Fruit fly (Drosophila melanogaster) whole organism, embryonic: ENCODE data around the gene Rad17.

Experiments
- Aef1 ChIP-seq: fragments of 200-800 bp; sonication (Bioruptor generic); IDR thresholded peaks from 3 replicates; pipeline ENCODE4 v1.3.6; 2022; ENCODE audit warnings: missing biosample characterization, missing genetic modification characterization
- BEAF-32 ChIP-seq: fragments of 200-800 bp; sonication (Bioruptor generic); optimal IDR thresholded peaks from 3 replicates; lab custom pipeline; 2017; ENCODE audit warnings: missing biosample characterization, missing genetic modification characterization, mild to moderate bottlenecking, moderate library complexity, missing genetic modification reagents
- CG10366 ChIP-seq: fragments of 200-800 bp; sonication (Bioruptor generic); IDR thresholded peaks from 2 replicates; pipeline ENCODE4 v1.3.6; 2022; ENCODE audit warnings: missing biosample characterization, missing genetic modification characterization
- CG10431 ChIP-seq: fragments of 200-800 bp; sonication (Bioruptor generic); optimal IDR thresholded peaks from 3 replicates; lab custom pipeline; 2018; ENCODE audit warnings: missing biosample characterization, mild to moderate bottlenecking, missing genetic modification characterization
- CG12219 ChIP-seq: fragments of 200-800 bp; sonication (Bioruptor generic); optimal IDR thresholded peaks from 3 replicates; lab custom pipeline; 2018; ENCODE audit warnings: missing biosample characterization, mild to moderate bottlenecking, missing genetic modification characterization
- CG15269 ChIP-seq: fragments of 200-800 bp; sonication (Bioruptor generic); optimal IDR thresholded peaks from 2 replicates; lab custom pipeline; 2018; ENCODE audit warnings: missing biosample characterization, mild to moderate bottlenecking, missing genetic modification characterization, moderate library complexity
- CG1529 ChIP-seq: fragments of 200-800 bp; sonication (Bioruptor generic); optimal IDR thresholded peaks from 3 replicates; lab custom pipeline; 2018; ENCODE audit warnings: missing biosample characterization, missing genetic modification characterization
- CG15479 ChIP-seq: fragments of 200-800 bp; sonication (Bioruptor generic); optimal IDR thresholded peaks from 3 replicates; lab custom pipeline; 2019; ENCODE audit warnings: missing biosample characterization, mild to moderate bottlenecking, missing genetic modification characterization, moderate library complexity
- CG17328 ChIP-seq: fragments of 200-800 bp; sonication (Bioruptor generic); IDR thresholded peaks from 2 replicates; pipeline ENCODE4 v1.3.6; 2022; ENCODE audit warnings: missing biosample characterization, missing genetic modification characterization
- CG18262 ChIP-seq: fragments of 200-800 bp; optimal IDR thresholded peaks from 3 replicates; lab custom pipeline; 2019; ENCODE audit warnings: missing biosample characterization, mild to moderate bottlenecking, missing genetic modification characterization, moderate library complexity
- CG18599 ChIP-seq: fragments of 200-800 bp; sonication (Bioruptor generic); optimal IDR thresholded peaks from 3 replicates; lab custom pipeline; 2017; ENCODE audit warnings: missing biosample characterization, missing genetic modification characterization, mild to moderate bottlenecking, moderate library complexity, missing genetic modification reagents
- CG2120 ChIP-seq: fragments of 200-800 bp; sonication (Bioruptor generic); optimal IDR thresholded peaks from 3 replicates; lab custom pipeline; 2016; ENCODE audit warnings: missing biosample characterization, missing genetic modification characterization
- CG2875 ChIP-seq: fragments of 200-800 bp; sonication (Bioruptor generic); optimal IDR thresholded peaks from 2 replicates; lab custom pipeline; 2017; ENCODE audit warnings: missing biosample characterization, mild to moderate bottlenecking, missing genetic modification characterization, missing genetic modification reagents
- CG4360 ChIP-seq: fragments of 200-800 bp; sonication (Bioruptor generic); IDR thresholded peaks from 2 replicates; pipeline ENCODE4 v1.3.6; 2022; ENCODE audit warnings: missing biosample characterization, missing genetic modification characterization
- CG4730 ChIP-seq: fragments of 200-800 bp; sonication (Bioruptor generic); IDR thresholded peaks from 2 replicates; pipeline ENCODE4 v1.3.6; 2022; ENCODE audit warnings: missing biosample characterization, missing genetic modification characterization
- CG7357 ChIP-seq: fragments of 200-800 bp; sonication (Bioruptor generic); IDR thresholded peaks from 3 replicates; pipeline ENCODE4 v1.3.6; 2022; ENCODE audit warnings: missing biosample characterization, missing genetic modification characterization
- CG8388 ChIP-seq: fragments of 200-800 bp; sonication (Bioruptor generic); optimal IDR thresholded peaks from 2 replicates; lab custom pipeline; 2019; ENCODE audit warnings: missing biosample characterization, mild to moderate bottlenecking, missing genetic modification characterization, moderate library complexity
- CG8944 ChIP-seq: fragments of 200-800 bp; sonication (Bioruptor generic); optimal IDR thresholded peaks from 3 replicates; lab custom pipeline; 2016; ENCODE audit warnings: missing biosample characterization, missing genetic modification characterization
- CG9215 ChIP-seq: fragments of 200-800 bp; sonication (Bioruptor generic); IDR thresholded peaks from 2 replicates; pipeline ENCODE4 v1.3.6; 2022; ENCODE audit warnings: missing biosample characterization, missing genetic modification characterization
- CG9437 ChIP-seq: fragments of 200-800 bp; sonication (Bioruptor generic); optimal IDR thresholded peaks from 2 replicates; lab custom pipeline; 2018; ENCODE audit warnings: missing biosample characterization, mild to moderate bottlenecking, missing genetic modification characterization
- CG9932 ChIP-seq: fragments of 200-800 bp; sonication (Bioruptor generic); IDR thresholded peaks from 2 replicates; pipeline ENCODE4 v1.3.6; 2022; ENCODE audit warnings: missing biosample characterization, missing genetic modification characterization
- Eip74EF ChIP-seq, 2 experiments: fragments of 200-800 bp in 1 of 2; fragments of >200 bp in 1 of 2; sonication (Bioruptor generic) in 1 of 2; optimal IDR thresholded peaks; 2 replicates each; lab custom pipeline; 2017 to 2019; ENCODE audit warnings: missing biosample characterization in 2 of 2, missing genetic modification characterization in 2 of 2, mild to moderate bottlenecking in 1 of 2, moderate library complexity in 1 of 2
- H15 ChIP-seq: fragments of 200-800 bp; sonication (Bioruptor generic); IDR thresholded peaks from 3 replicates; pipeline ENCODE4 v1.3.6; 2022; ENCODE audit warnings: missing biosample characterization, missing genetic modification characterization
- H2.0 ChIP-seq: fragments of 200-800 bp; sonication (Bioruptor generic); IDR thresholded peaks from 2 replicates; pipeline ENCODE4 v1.3.6; 2022; ENCODE audit warnings: missing biosample characterization, missing genetic modification characterization
- HLH3B ChIP-seq: fragments of 200-800 bp; sonication (Bioruptor generic); IDR thresholded peaks from 2 replicates; pipeline ENCODE4 v1.3.6; 2022; ENCODE audit warnings: missing biosample characterization, missing genetic modification characterization
- Hey ChIP-seq: fragments of 200-800 bp; sonication (Bioruptor generic); optimal IDR thresholded peaks from 3 replicates; lab custom pipeline; 2018; ENCODE audit warnings: missing biosample characterization, mild to moderate bottlenecking, missing genetic modification characterization
- MBD-R2 ChIP-seq: fragments of 200-800 bp; sonication (Bioruptor generic); IDR thresholded peaks from 2 replicates; pipeline ENCODE4 v1.3.6; 2022; ENCODE audit warnings: missing biosample characterization, missing genetic modification characterization
- NFAT ChIP-seq: fragments of 200-800 bp; sonication (Bioruptor generic); IDR thresholded peaks from 2 replicates; pipeline ENCODE4 v1.3.6; 2022; ENCODE audit warnings: missing biosample characterization, missing genetic modification characterization
- Neu2 ChIP-seq: fragments of 200-800 bp; sonication (Bioruptor generic); optimal IDR thresholded peaks from 3 replicates; lab custom pipeline; 2016; ENCODE audit warnings: missing biosample characterization, missing genetic modification characterization, borderline replicate concordance
- Nf-YA ChIP-seq: fragments of 200-800 bp; sonication (Bioruptor generic); IDR thresholded peaks from 2 replicates; pipeline ENCODE4 v1.3.6; 2022; ENCODE audit warnings: missing biosample characterization, missing genetic modification characterization
- br ChIP-seq: fragments of >200 bp; optimal IDR thresholded peaks from 2 replicates; lab custom pipeline; 2017
- cg ChIP-seq: fragments of 200-800 bp; sonication (Bioruptor generic); optimal IDR thresholded peaks from 3 replicates; lab custom pipeline; 2019; ENCODE audit warnings: missing biosample characterization, mild to moderate bottlenecking, missing genetic modification characterization, moderate library complexity
- da ChIP-seq: fragments of 200-800 bp; sonication (Bioruptor generic); optimal IDR thresholded peaks from 2 replicates; lab custom pipeline; 2016; ENCODE audit warnings: missing biosample characterization, missing genetic modification characterization
- exex ChIP-seq: fragments of 200-800 bp; sonication (Bioruptor generic); optimal IDR thresholded peaks from 4 replicates; lab custom pipeline; 2018; ENCODE audit warnings: missing biosample characterization, mild to moderate bottlenecking, missing genetic modification characterization, moderate library complexity
- fd64A ChIP-seq: fragments of 200-800 bp; sonication (Bioruptor generic); optimal IDR thresholded peaks from 3 replicates; lab custom pipeline; 2018; ENCODE audit warnings: missing biosample characterization, mild to moderate bottlenecking, missing genetic modification characterization
- gem ChIP-seq: fragments of 200-800 bp; sonication (Bioruptor generic); optimal IDR thresholded peaks from 2 replicates; lab custom pipeline; 2019; ENCODE audit warnings: missing biosample characterization, mild to moderate bottlenecking, missing genetic modification characterization, moderate library complexity
- gsb ChIP-seq: fragments of 200-800 bp; sonication (Bioruptor generic); IDR thresholded peaks from 2 replicates; pipeline ENCODE4 v1.3.6; 2022; ENCODE audit warnings: missing biosample characterization, missing genetic modification characterization
- h ChIP-seq: fragments of >200 bp; optimal IDR thresholded peaks from 2 replicates; lab custom pipeline; 2017
- inv ChIP-seq: fragments of 200-800 bp; sonication (Bioruptor generic); IDR thresholded peaks from 2 replicates; pipeline ENCODE4 v1.3.6; 2022; ENCODE audit warnings: missing biosample characterization, missing genetic modification characterization; ENCODE audit not compliant: partially characterized antibody
- psq ChIP-seq: fragments of 200-800 bp; sonication (Bioruptor generic); optimal IDR thresholded peaks from 2 replicates; lab custom pipeline; 2017; ENCODE audit warnings: missing biosample characterization, missing genetic modification characterization
- pzg ChIP-seq: fragments of 200-800 bp; sonication (Bioruptor generic); optimal IDR thresholded peaks from 3 replicates; lab custom pipeline; 2018; ENCODE audit warnings: missing biosample characterization, mild to moderate bottlenecking, missing genetic modification characterization, moderate library complexity
- schlank ChIP-seq: fragments of 200-800 bp; sonication (Bioruptor generic); optimal IDR thresholded peaks from 2 replicates; lab custom pipeline; 2018; ENCODE audit warnings: missing biosample characterization, mild to moderate bottlenecking, missing genetic modification characterization
- sens ChIP-seq: fragments of 200-800 bp; sonication (Bioruptor generic); peaks from one replicate; lab custom pipeline; 2016; ENCODE audit warnings: missing biosample characterization, missing genetic modification characterization
- slou ChIP-seq: fragments of 200-800 bp; sonication (Bioruptor generic); optimal IDR thresholded peaks from 3 replicates; lab custom pipeline; 2016; ENCODE audit warnings: missing biosample characterization, missing genetic modification characterization
- so ChIP-seq: fragments of 200-800 bp; sonication (Bioruptor generic); IDR thresholded peaks from 3 replicates; pipeline ENCODE4 v1.3.6; 2022; ENCODE audit warnings: missing biosample characterization, missing genetic modification characterization
- ssp ChIP-seq: fragments of 200-800 bp; sonication (Bioruptor generic); IDR thresholded peaks from 2 replicates; pipeline ENCODE4 v1.3.6; 2022; ENCODE audit warnings: missing biosample characterization, missing genetic modification characterization
- tio ChIP-seq: fragments of 200-800 bp; sonication (Bioruptor generic); optimal IDR thresholded peaks from 2 replicates; lab custom pipeline; 2017; ENCODE audit warnings: missing biosample characterization, missing genetic modification characterization, inconsistent platforms
- twi ChIP-seq: fragments of 200-800 bp; optimal IDR thresholded peaks from 2 replicates; lab custom pipeline; 2019; ENCODE audit warnings: missing biosample characterization, mild to moderate bottlenecking, missing genetic modification characterization, moderate library complexity
- vfl ChIP-seq: fragments of 200-800 bp; sonication (Bioruptor generic); optimal IDR thresholded peaks from 2 replicates; lab custom pipeline; 2016; ENCODE audit warnings: missing biosample characterization, missing genetic modification characterization
- vvl ChIP-seq: fragments of 200-800 bp; sonication (Bioruptor generic); IDR thresholded peaks from 2 replicates; pipeline ENCODE4 v1.3.6; 2022; ENCODE audit warnings: missing biosample characterization, missing genetic modification characterization
- zen2 ChIP-seq: fragments of 200-800 bp; sonication (Bioruptor generic); IDR thresholded peaks from 3 replicates; pipeline ENCODE4 v1.3.6; 2022; ENCODE audit warnings: missing biosample characterization, missing genetic modification characterization; ENCODE audit not compliant: partially characterized antibody
- zfh1 ChIP-seq: fragments of 200-800 bp; sonication (Bioruptor generic); IDR thresholded peaks from 3 replicates; pipeline ENCODE4 v1.3.6; 2022; ENCODE audit warnings: missing biosample characterization, missing genetic modification characterization

The Rad17 gene

DNA sequence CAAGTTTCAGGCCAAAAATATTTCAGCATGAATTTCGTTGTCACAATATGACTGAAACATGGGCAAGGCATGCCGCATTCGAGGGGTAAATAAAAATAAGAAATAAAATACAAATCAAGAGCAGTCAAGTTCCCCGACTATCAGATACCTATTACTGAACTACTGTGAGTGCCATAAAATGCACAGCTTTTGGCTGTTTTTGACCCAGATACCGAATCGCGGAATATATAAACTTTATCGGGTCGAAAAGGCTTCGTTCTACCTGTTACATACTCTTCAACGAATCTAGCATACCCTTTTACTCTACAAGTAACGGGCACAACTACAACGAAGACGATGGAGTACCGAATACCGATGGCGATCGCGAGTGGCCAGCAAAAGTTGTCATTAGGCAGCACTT, 43.9 kb upstream of the Rad17 start (continued):
- TF ChIP-seq pzg (GFP tag; lab: Kevin White, UChicago), result no peak
- peak; percentile 77 for TF ChIP-seq NFAT (GFP tag; lab: Robert Waterston, UW)
- peak; percentile 57 for TF ChIP-seq gem (tag; lab: Kevin White, UChicago)
- peak; percentile 84 for TF ChIP-seq CG9932 (GFP tag; lab: Robert Waterston, UW)
- TF ChIP-seq da (GFP tag; lab: Kevin White, UChicago), result no peak
- peak; percentile 12 for TF ChIP-seq Neu2
- no peak for TF ChIP-seq BEAF-32 (GFP tag; lab: Kevin White, UChicago)
- no peak for TF ChIP-seq CG10431 (GFP tag; lab: Kevin White, UChicago)
- peak; percentile 56 for TF ChIP-seq CG4730 (GFP tag; lab: Robert Waterston, UW)
- no peak for TF ChIP-seq CG2875 (GFP tag; lab: Kevin White, UChicago)
- peak; percentile 70; the same call in 2 of the 3 replicates for TF ChIP-seq zfh1 (GFP tag; lab: Robert Waterston, UW)
- TF ChIP-seq slou, result no peak
- TF ChIP-seq so, result peak; percentile 63
- no peak for TF ChIP-seq psq (GFP tag; lab: Kevin White, UChicago)
- TF ChIP-seq CG4360, result no peak
- TF ChIP-seq zen2, result no peak
- peak; percentile 40 for TF ChIP-seq schlank (tag; lab: Kevin White, UChicago)
- TF ChIP-seq CG15479 (GFP tag; lab: Kevin White, UChicago), result no peak
- TF ChIP-seq CG12219, result peak; percentile 25
- no peak for TF ChIP-seq CG18262 (tag; lab: Kevin White, UChicago)
- no peak for TF ChIP-seq Hey (tag; lab: Kevin White, UChicago)
- TF ChIP-seq vfl (GFP tag; lab: Kevin White, UChicago), result no peak
- peak; percentile 18 for TF ChIP-seq CG8388 (GFP tag; lab: Kevin White, UChicago)
- TF ChIP-seq CG17328, result peak; percentile 67
- TF ChIP-seq HLH3B (GFP tag; lab: Robert Waterston, UW), result peak; percentile 72
- peak; percentile 84 for TF ChIP-seq sens (GFP tag; lab: Kevin White, UChicago)
- no peak for TF ChIP-seq Eip74EF (GFP tag; optimal IDR thresholded peaks at IDR 0.05; lab: Kevin White, UChicago)
- TF ChIP-seq inv (GFP tag; lab: Robert Waterston, UW), result peak; percentile 47; the same call in 1 of the 2 replicates
- no peak for TF ChIP-seq twi (tag; lab: Kevin White, UChicago)
- TF ChIP-seq Aef1, result peak; percentile 72
- TF ChIP-seq CG2120, result peak; percentile 78
- peak; percentile 62; the same call in 1 of the 2 replicates for TF ChIP-seq vvl (GFP tag; lab: Robert Waterston, UW)
- peak; percentile 52 for TF ChIP-seq Nf-YA (GFP tag; lab: Robert Waterston, UW)
- TF ChIP-seq cg, result no peak
- TF ChIP-seq br, result no peak
- TF ChIP-seq h (lab: Kevin White, UChicago), result no peak
- TF ChIP-seq gsb (GFP tag; lab: Robert Waterston, UW), result peak; percentile 65
- peak; percentile 65 for TF ChIP-seq CG15269 (tag; lab: Kevin White, UChicago)
- peak; percentile 52; the same call in 1 of the 2 replicates for TF ChIP-seq CG9215 (GFP tag; lab: Robert Waterston, UW)
- peak; percentile 70 for TF ChIP-seq CG10366 (GFP tag; lab: Robert Waterston, UW)
- TF ChIP-seq CG8944 (GFP tag; lab: Kevin White, UChicago), result peak; percentile 32
- TF ChIP-seq CG18599 (GFP tag; lab: Kevin White, UChicago), result peak; percentile 63
- TF ChIP-seq H2.0 (GFP tag; lab: Robert Waterston, UW), result peak; percentile 68; the same call in 1 of the 2 replicates
- TF ChIP-seq exex (tag; lab: Kevin White, UChicago), result no peak
- TF ChIP-seq CG9437 (GFP tag; lab: Kevin White, UChicago), result peak; percentile 14
- no peak for TF ChIP-seq CG1529 (GFP tag; lab: Kevin White, UChicago)
- peak; percentile 33; the same call in 1 of the 2 replicates for TF ChIP-seq ssp (GFP tag; lab: Robert Waterston, UW)
- 0 out of 3 replicates have a peak, but pooled peaks have one; percentile 51 for TF ChIP-seq H15
- TF ChIP-seq CG7357, result peak; percentile 64; the same call in 2 of the 3 replicates
- TF ChIP-seq tio (GFP tag; lab: Kevin White, UChicago), result no peak
- no peak for TF ChIP-seq fd64A (GFP tag; lab: Kevin White, UChicago)
- TF ChIP-seq MBD-R2 (GFP tag; lab: Robert Waterston, UW), result peak; percentile 47; the same call in 1 of the 2 replicates
